Worm (Caenorhabditis elegans) whole organism, early embryonic: ENCODE data around the gene gln-1.

Source experiments
- F13C5.2 ChIP-seq: sonication (generic microtip); optimal IDR thresholded peaks from 2 replicates; lab custom pipeline; 2017; ENCODE audit warnings: mild to moderate bottlenecking, missing genetic modification characterization, inconsistent platforms, missing compliant biosample characterization
- aly-1 ChIP-seq: sonication (generic microtip); optimal IDR thresholded peaks from 2 replicates; lab custom pipeline; 2016; ENCODE audit warnings: missing genetic modification characterization, missing compliant biosample characterization
- ama-1 ChIP-seq: fragments of 150-350 bp; optimal IDR thresholded peaks from 2 replicates; lab custom pipeline; 2014
- ceh-13 ChIP-seq: fragments of 200-800 bp; sonication (Bioruptor generic); optimal IDR thresholded peaks from 2 replicates; lab custom pipeline; 2018; ENCODE audit warnings: mild to moderate bottlenecking, missing genetic modification characterization, missing compliant biosample characterization
- ceh-36 ChIP-seq: sonication (generic microtip); optimal IDR thresholded peaks from 2 replicates; lab custom pipeline; 2016; ENCODE audit warnings: missing genetic modification characterization, inconsistent platforms, missing compliant biosample characterization
- ets-7 ChIP-seq: sonication (generic microtip); optimal IDR thresholded peaks from 2 replicates; lab custom pipeline; 2016; ENCODE audit warnings: missing genotype, missing genetic modification characterization, missing compliant biosample characterization
- hmbx-1 ChIP-seq: sonication (generic microtip); optimal IDR thresholded peaks from 2 replicates; lab custom pipeline; 2016; ENCODE audit warnings: mild to moderate bottlenecking, missing genetic modification characterization, missing compliant biosample characterization
- hnd-1 ChIP-seq: sonication (generic microtip); optimal IDR thresholded peaks from 2 replicates; lab custom pipeline; 2016; ENCODE audit warnings: missing genetic modification characterization, missing compliant biosample characterization
- sea-1 ChIP-seq: fragments of 200-800 bp; sonication (Bioruptor generic); conservative IDR thresholded peaks from 2 replicates; pipeline ENCODE4 v1.3.6; 2022; ENCODE audit warnings: missing genetic modification characterization, missing compliant biosample characterization
- tbx-11 ChIP-seq: fragments of 200-800 bp; sonication (Bioruptor generic); IDR thresholded peaks from 2 replicates; pipeline ENCODE4 v1.3.6; 2022; ENCODE audit warnings: missing genetic modification characterization, missing compliant biosample characterization

- TF ChIP-seq hmbx-1 (tag; lab: Kevin White, UChicago) (no peak), ceh-13 (GFP tag; lab: Kevin White, UChicago) (no peak), ama-1 (lab: Kevin White, UChicago) (no peak), ceh-36 (tag; lab: Kevin White, UChicago) (no peak), hnd-1 (no peak), ets-7 (tag; lab: Kevin White, UChicago) (no peak), aly-1 (tag; lab: Kevin White, UChicago) (no peak), sea-1 (no peak), F13C5.2 (tag; lab: Kevin White, UChicago) (no peak), tbx-11 (GFP tag; lab: Robert Waterston, UW) (no peak)
Measured at ce11 chrX:6087676-6088075, 29.6 kb downstream of the gln-1 start, which contains the start of gene C45B2.8.
